Fruit fly (Drosophila melanogaster) whole organism, embryonic: ENCODE results near the gene Syp.

Experiments used
- ATbp ChIP-seq: fragments of 200-800 bp; sonication (Bioruptor generic); optimal IDR thresholded peaks from 2 replicates; lab custom pipeline; 2017; ENCODE audit warnings: missing biosample characterization, mild to moderate bottlenecking, missing genetic modification characterization, missing genetic modification reagents
- CG10267 ChIP-seq: fragments of 200-800 bp; sonication (Bioruptor generic); optimal IDR thresholded peaks from 2 replicates; lab custom pipeline; 2018; ENCODE audit warnings: missing biosample characterization, mild to moderate bottlenecking, missing genetic modification characterization, moderate library complexity
- CG11560 ChIP-seq: fragments of 200-800 bp; sonication (Bioruptor generic); IDR thresholded peaks from 3 replicates; pipeline ENCODE4 v1.3.6; 2022; ENCODE audit warnings: missing biosample characterization, missing genetic modification characterization
- CG15479 ChIP-seq: fragments of 200-800 bp; sonication (Bioruptor generic); optimal IDR thresholded peaks from 3 replicates; lab custom pipeline; 2019; ENCODE audit warnings: missing biosample characterization, mild to moderate bottlenecking, missing genetic modification characterization, moderate library complexity
- CG15696 ChIP-seq: fragments of 200-800 bp; sonication (Bioruptor generic); optimal IDR thresholded peaks from 2 replicates; lab custom pipeline; 2019; ENCODE audit warnings: missing biosample characterization, mild to moderate bottlenecking, missing genetic modification characterization, moderate library complexity
- CG1602 ChIP-seq: fragments of 200-800 bp; sonication (Bioruptor generic); optimal IDR thresholded peaks from 3 replicates; lab custom pipeline; 2016; ENCODE audit warnings: missing biosample characterization, missing genetic modification characterization
- CG1832 ChIP-seq: fragments of 200-800 bp; sonication (Bioruptor generic); optimal IDR thresholded peaks from 2 replicates; lab custom pipeline; 2017; ENCODE audit warnings: missing biosample characterization, mild to moderate bottlenecking, missing genetic modification characterization, inconsistent platforms
- CG31365 ChIP-seq: fragments of 200-800 bp; sonication (Bioruptor generic); optimal IDR thresholded peaks from 2 replicates; lab custom pipeline; 2018; ENCODE audit warnings: missing biosample characterization, mild to moderate bottlenecking, missing genetic modification characterization
- CG8359 ChIP-seq: fragments of 200-800 bp; sonication (Bioruptor generic); optimal IDR thresholded peaks from 2 replicates; lab custom pipeline; 2017; ENCODE audit warnings: missing biosample characterization, mild to moderate bottlenecking, missing genetic modification characterization, borderline replicate concordance
- CG8944 ChIP-seq: fragments of 200-800 bp; sonication (Bioruptor generic); optimal IDR thresholded peaks from 3 replicates; lab custom pipeline; 2016; ENCODE audit warnings: missing biosample characterization, missing genetic modification characterization
- CHES-1-like ChIP-seq: fragments of 200-800 bp; sonication (Bioruptor generic); optimal IDR thresholded peaks from 2 replicates; lab custom pipeline; 2016; ENCODE audit warnings: missing biosample characterization, missing genetic modification characterization
- CTCF ChIP-seq: fragments of 200-800 bp; sonication (Bioruptor generic); optimal IDR thresholded peaks from 2 replicates; lab custom pipeline; 2017; ENCODE audit warnings: missing biosample characterization, mild to moderate bottlenecking, missing genetic modification characterization, moderate library complexity
- D19B ChIP-seq: fragments of 200-800 bp; sonication (Bioruptor generic); optimal IDR thresholded peaks from 2 replicates; lab custom pipeline; 2017; ENCODE audit warnings: missing biosample characterization, mild to moderate bottlenecking, missing genetic modification characterization
- Doc3 ChIP-seq: fragments of 200-800 bp; sonication (Bioruptor generic); IDR thresholded peaks from 3 replicates; pipeline ENCODE4 v1.3.6; 2022; ENCODE audit warnings: missing biosample characterization, missing genetic modification characterization; ENCODE audit not compliant: partially characterized antibody
- Drgx ChIP-seq: fragments of 200-800 bp; sonication (Bioruptor generic); IDR thresholded peaks from 2 replicates; pipeline ENCODE4 v1.3.6; 2022; ENCODE audit warnings: missing biosample characterization, missing genetic modification characterization
- Ets65A ChIP-seq: fragments of 200-800 bp; sonication (Bioruptor generic); peaks from one replicate; lab custom pipeline; 2016; ENCODE audit warnings: missing biosample characterization, missing genetic modification characterization
- GATAe ChIP-seq: fragments of 200-800 bp; sonication (Bioruptor generic); conservative IDR thresholded peaks from 2 replicates; pipeline ENCODE4 v1.3.6; 2022; ENCODE audit warnings: missing biosample characterization, missing genetic modification characterization
- Gug ChIP-seq: fragments of 200-800 bp; sonication (Bioruptor generic); IDR thresholded peaks from 4 replicates; pipeline ENCODE4 v1.3.6; 2022; ENCODE audit warnings: missing biosample characterization, missing genetic modification characterization
- Hmr ChIP-seq: fragments of 200-800 bp; sonication (Bioruptor generic); optimal IDR thresholded peaks from 3 replicates; lab custom pipeline; 2017; ENCODE audit warnings: mild to moderate bottlenecking, missing biosample characterization, missing genetic modification reagents, missing genetic modification characterization
- Med ChIP-seq: fragments of 200-800 bp; sonication (Bioruptor generic); peaks from one replicate; lab custom pipeline; 2016; ENCODE audit warnings: missing biosample characterization, missing genetic modification characterization, mild to moderate bottlenecking, inconsistent platforms, moderate library complexity
- NK7.1 ChIP-seq: fragments of 200-800 bp; sonication (Bioruptor generic); optimal IDR thresholded peaks from 3 replicates; lab custom pipeline; 2016; ENCODE audit warnings: missing biosample characterization, missing genetic modification characterization
- Scr ChIP-seq: fragments of 200-800 bp; sonication (Bioruptor generic); IDR thresholded peaks from 2 replicates; pipeline ENCODE4 v1.3.6; 2022; ENCODE audit warnings: missing biosample characterization, missing genetic modification characterization; ENCODE audit not compliant: partially characterized antibody
- Spps ChIP-seq: fragments of 200-800 bp; sonication (Bioruptor generic); optimal IDR thresholded peaks from 2 replicates; lab custom pipeline; 2018; ENCODE audit warnings: missing biosample characterization, mild to moderate bottlenecking, missing genetic modification characterization
- Taf1 ChIP-seq: fragments of 200-800 bp; sonication (Bioruptor generic); IDR thresholded peaks from 2 replicates; pipeline ENCODE4 v1.3.6; 2022; ENCODE audit warnings: missing biosample characterization, missing genetic modification characterization
- Trl ChIP-seq, 3 experiments: fragments of >200 bp in 2 of 3; fragments of 200-800 bp in 1 of 3; sonication (Bioruptor generic) in 1 of 3; optimal IDR thresholded peaks; 2 replicates in 1 of 3; 3 replicates in 2 of 3; lab custom pipeline; 2016 to 2017; ENCODE audit warnings: missing biosample characterization in 1 of 3, missing genetic modification characterization in 1 of 3
- abd-A ChIP-seq: fragments of 200-800 bp; sonication (Bioruptor generic); optimal IDR thresholded peaks from 3 replicates; lab custom pipeline; 2019; ENCODE audit warnings: missing biosample characterization, mild to moderate bottlenecking, missing genetic modification characterization, moderate library complexity
- ara ChIP-seq: fragments of 200-800 bp; sonication (Bioruptor generic); IDR thresholded peaks from 2 replicates; pipeline ENCODE4 v1.3.6; 2022; ENCODE audit warnings: missing biosample characterization, missing genetic modification characterization
- cas ChIP-seq: fragments of 200-800 bp; sonication (Bioruptor generic); IDR thresholded peaks from 2 replicates; pipeline ENCODE4 v1.3.6; 2022; ENCODE audit warnings: missing biosample characterization, missing genetic modification characterization
- cg ChIP-seq: fragments of 200-800 bp; sonication (Bioruptor generic); optimal IDR thresholded peaks from 3 replicates; lab custom pipeline; 2019; ENCODE audit warnings: missing biosample characterization, mild to moderate bottlenecking, missing genetic modification characterization, moderate library complexity
- chinmo ChIP-seq: fragments of 200-800 bp; sonication (Bioruptor generic); IDR thresholded peaks from 4 replicates; pipeline ENCODE4 v1.3.6; 2022; ENCODE audit warnings: missing biosample characterization, missing genetic modification characterization; ENCODE audit not compliant: partially characterized antibody
- dan ChIP-seq: fragments of 200-800 bp; sonication (Bioruptor generic); IDR thresholded peaks from 2 replicates; pipeline ENCODE4 v1.3.6; 2022; ENCODE audit warnings: missing biosample characterization, missing genetic modification characterization
- dm ChIP-seq: fragments of 200-800 bp; sonication (Bioruptor generic); optimal IDR thresholded peaks from 3 replicates; lab custom pipeline; 2016; ENCODE audit warnings: missing biosample characterization, missing genetic modification characterization
- dpn ChIP-seq, 2 experiments: fragments of 200-800 bp; sonication (Bioruptor generic); optimal IDR thresholded peaks; 3 replicates each; lab custom pipeline; 2016; ENCODE audit warnings: missing biosample characterization in 2 of 2, missing genetic modification characterization in 2 of 2
- exex ChIP-seq: fragments of 200-800 bp; sonication (Bioruptor generic); optimal IDR thresholded peaks from 4 replicates; lab custom pipeline; 2018; ENCODE audit warnings: missing biosample characterization, mild to moderate bottlenecking, missing genetic modification characterization, moderate library complexity
- nerfin-1 ChIP-seq: fragments of 200-800 bp; sonication (Bioruptor generic); optimal IDR thresholded peaks from 3 replicates; lab custom pipeline; 2019; ENCODE audit warnings: missing biosample characterization, mild to moderate bottlenecking, missing genetic modification characterization, moderate library complexity
- seq ChIP-seq: fragments of 200-800 bp; sonication (Bioruptor generic); IDR thresholded peaks from 2 replicates; pipeline ENCODE4 v1.3.6; 2022; ENCODE audit warnings: missing biosample characterization, missing genetic modification characterization
- slp2 ChIP-seq: fragments of 200-800 bp; sonication (Bioruptor generic); optimal IDR thresholded peaks from 2 replicates; lab custom pipeline; 2016; ENCODE audit warnings: missing biosample characterization, missing genetic modification characterization
- sqz ChIP-seq: fragments of 200-800 bp; sonication (Bioruptor generic); optimal IDR thresholded peaks from 3 replicates; lab custom pipeline; 2018; ENCODE audit warnings: missing biosample characterization, mild to moderate bottlenecking, missing genetic modification characterization
- tna ChIP-seq: fragments of 200-800 bp; sonication (Bioruptor generic); IDR thresholded peaks from 2 replicates; pipeline ENCODE4 v1.3.6; 2022; ENCODE audit warnings: missing biosample characterization, missing genetic modification characterization; ENCODE audit not compliant: partially characterized antibody
- ttk ChIP-seq: fragments of 200-800 bp; sonication (Bioruptor generic); IDR thresholded peaks from 2 replicates; pipeline ENCODE4 v2.1.2; 2022; ENCODE audit warnings: missing biosample characterization, missing genetic modification characterization

The Syp gene

dm6 chr3R:20784436-20785368 lies 28.2 kb downstream of the Syp start (continued):
- TF ChIP-seq CG1602 (no peak), abd-A (no peak), Taf1 (GFP tag; lab: Robert Waterston, UW) (no peak), CG1832 (GFP tag; lab: Kevin White, UChicago) (no peak), dan (GFP tag; lab: Robert Waterston, UW) (0 out of 2 replicates have a peak, but pooled peaks have one; percentile 8), Spps (tag; lab: Kevin White, UChicago) (no peak), CG10267 (tag; lab: Kevin White, UChicago) (no peak), Med (GFP tag; lab: Kevin White, UChicago) (no peak), Doc3 (GFP tag; lab: Robert Waterston, UW) (no peak), chinmo (GFP tag; lab: Robert Waterston, UW) (no peak), D19B (GFP tag; lab: Kevin White, UChicago) (no peak), CG11560 (tag; lab: Robert Waterston, UW) (no peak), CG31365 (tag; lab: Kevin White, UChicago) (no peak), CG15696 (tag; lab: Kevin White, UChicago) (no peak), cas (GFP tag; lab: Robert Waterston, UW) (no peak), cg (no peak)

dm6 chr3R:20788559-20788958 lies 32.0 kb downstream of the Syp start:
- TF ChIP-seq nerfin-1 (peak; percentile 72), sqz (GFP tag; lab: Kevin White, UChicago) (peak; percentile 62), tna (no peak), seq (GFP tag; lab: Robert Waterston, UW) (peak; percentile 37; the same call in 1 of the 2 replicates)

dm6 chr3R:20790437-20790836 lies 33.9 kb downstream of the Syp start:
- TF ChIP-seq CTCF (GFP tag; lab: Kevin White, UChicago) (no peak), Ets65A (peak; percentile 64), CG8359 (GFP tag; lab: Kevin White, UChicago) (no peak), dpn (GFP tag; optimal IDR thresholded peaks at IDR 0.05; lab: Kevin White, UChicago) (no peak), Drgx (GFP tag; lab: Robert Waterston, UW) (peak; percentile 62), tna (no peak), Hmr (GFP tag; lab: Kevin White, UChicago) (no peak), Gug (GFP tag; lab: Robert Waterston, UW) (no peak)

- TF ChIP-seq Doc3 (GFP tag; lab: Robert Waterston, UW), result 0 out of 3 replicates have a peak, but pooled peaks have one; percentile 22
- no peak for TF ChIP-seq exex (tag; lab: Kevin White, UChicago)
- no peak for TF ChIP-seq CHES-1-like (GFP tag; lab: Kevin White, UChicago)
- no peak for TF ChIP-seq NK7.1 (GFP tag; lab: Kevin White, UChicago)
- no peak for TF ChIP-seq slp2 (GFP tag; lab: Kevin White, UChicago)
- peak; percentile 29; the same call in 1 of the 2 replicates for TF ChIP-seq ara (GFP tag; lab: Robert Waterston, UW)
- peak; percentile 73 for TF ChIP-seq CG15479
- TF ChIP-seq GATAe (GFP tag; lab: Robert Waterston, UW), result no peak
- TF ChIP-seq ttk (GFP tag; lab: Robert Waterston, UW), result no peak
- TF ChIP-seq dm, result no peak
- TF ChIP-seq Trl (optimal IDR thresholded peaks at IDR 0.05; lab: Kevin White, UChicago), result peak in 1 of 2 experiments; percentile 23
- no peak for TF ChIP-seq Trl (GFP tag; optimal IDR thresholded peaks at IDR 0.05; lab: Kevin White, UChicago)
- no peak for TF ChIP-seq Scr (GFP tag; lab: Robert Waterston, UW)
- TF ChIP-seq CG8944 (GFP tag; lab: Kevin White, UChicago), result no peak
- no peak for TF ChIP-seq ATbp (GFP tag; lab: Kevin White, UChicago)
- TF ChIP-seq, all 482 proteins: peak for 4
These were observed 34.8 kb downstream of the Syp start for dm6 chr3R:20791212-20791789.
